Worm (Caenorhabditis elegans) whole organism, L2 larva: Measurements from ENCODE around the gene nspd-2.

Source experiments
- C34F6.9 ChIP-seq: fragments of 150-350 bp; optimal IDR thresholded peaks from 2 replicates; lab custom pipeline; 2014; ENCODE audit warnings: missing biosample characterization, missing genetic modification characterization
- R02D3.7 ChIP-seq: fragments of 150-350 bp; optimal IDR thresholded peaks from 2 replicates; lab custom pipeline; 2014; ENCODE audit warnings: missing biosample characterization, missing genetic modification characterization
- Y55F3AM.14 ChIP-seq: fragments of 200-800 bp; sonication (Bioruptor generic); optimal IDR thresholded peaks from 2 replicates; lab custom pipeline; 2018; ENCODE audit warnings: mild to moderate bottlenecking, missing genetic modification characterization, missing compliant biosample characterization
- alr-1 ChIP-seq: fragments of 150-350 bp; optimal IDR thresholded peaks from 2 replicates; lab custom pipeline; 2014; ENCODE audit warnings: missing biosample characterization, missing genetic modification characterization
- aly-2 ChIP-seq: fragments of 150-350 bp; optimal IDR thresholded peaks from 2 replicates; lab custom pipeline; 2014; ENCODE audit warnings: missing biosample characterization, missing genetic modification characterization
- ama-1 ChIP-seq: fragments of 150-350 bp; optimal IDR thresholded peaks from 2 replicates; lab custom pipeline; 2018; ENCODE audit warnings: inconsistent platforms
- blmp-1 ChIP-seq: sonication (generic microtip); optimal IDR thresholded peaks from 2 replicates; lab custom pipeline; 2017; ENCODE audit warnings: missing genetic modification characterization, mild to moderate bottlenecking, missing compliant biosample characterization, antibody characterized with exemption, moderate library complexity; ENCODE audit not compliant: insufficient read depth
- ceh-16 ChIP-seq: fragments of 150-350 bp; optimal IDR thresholded peaks from 2 replicates; lab custom pipeline; 2014; ENCODE audit warnings: missing biosample characterization, missing genetic modification characterization
- crh-2 ChIP-seq: sonication (generic microtip); optimal IDR thresholded peaks from 2 replicates; lab custom pipeline; 2017; ENCODE audit warnings: missing biosample characterization, missing genetic modification characterization
- dmd-4 ChIP-seq: sonication (generic microtip); optimal IDR thresholded peaks from 2 replicates; lab custom pipeline; 2017; ENCODE audit warnings: missing biosample characterization, missing genetic modification characterization
- elt-1 ChIP-seq: fragments of 150-350 bp; optimal IDR thresholded peaks from 2 replicates; lab custom pipeline; 2014; ENCODE audit warnings: missing biosample characterization, missing genetic modification characterization
- fos-1 ChIP-seq: fragments of 150-350 bp; optimal IDR thresholded peaks from 2 replicates; lab custom pipeline; 2014; ENCODE audit warnings: missing biosample characterization, missing genetic modification characterization
- gmeb-1 ChIP-seq: fragments of 150-350 bp; optimal IDR thresholded peaks from 2 replicates; lab custom pipeline; 2014; ENCODE audit warnings: missing biosample characterization, missing genetic modification characterization
- lin-11 ChIP-seq: fragments of 150-350 bp; sonication (generic microtip); optimal IDR thresholded peaks from 2 replicates; lab custom pipeline; 2014; ENCODE audit warnings: missing biosample characterization, missing genetic modification characterization, inconsistent platforms, mixed read lengths
- lin-13 ChIP-seq: fragments of 150-350 bp; optimal IDR thresholded peaks from 2 replicates; lab custom pipeline; 2014; ENCODE audit warnings: missing biosample characterization, missing genetic modification reagents, missing genetic modification characterization
- lin-39 ChIP-seq: fragments of 150-350 bp; optimal IDR thresholded peaks from 2 replicates; lab custom pipeline; 2014; ENCODE audit warnings: missing biosample characterization, missing genetic modification reagents, missing genetic modification characterization
- lsy-2 ChIP-seq, 2 experiments: fragments of 150-350 bp in 1 of 2; sonication (generic microtip) in 1 of 2; optimal IDR thresholded peaks; 2 replicates each; lab custom pipeline; 2014 to 2017; ENCODE audit warnings: missing biosample characterization in 2 of 2, missing genetic modification characterization in 2 of 2
- mab-5 ChIP-seq: fragments of 150-350 bp; optimal IDR thresholded peaks from 2 replicates; lab custom pipeline; 2014; ENCODE audit warnings: missing biosample characterization, missing genetic modification characterization
- mbf-1 ChIP-seq: sonication (generic microtip); optimal IDR thresholded peaks from 2 replicates; lab custom pipeline; 2017; ENCODE audit warnings: missing biosample characterization, missing genetic modification characterization
- mdl-1 ChIP-seq, 2 experiments: fragments of 150-350 bp in 1 of 2; sonication (generic microtip) in 1 of 2; optimal IDR thresholded peaks; 2 replicates each; lab custom pipeline; 2017; ENCODE audit warnings: missing biosample characterization in 2 of 2, missing genetic modification characterization in 2 of 2
- nhr-10 ChIP-seq: sonication (generic microtip); optimal IDR thresholded peaks from 2 replicates; lab custom pipeline; 2017; ENCODE audit warnings: missing biosample characterization, missing genetic modification characterization
- nhr-12 ChIP-seq: fragments of 150-350 bp; optimal IDR thresholded peaks from 2 replicates; lab custom pipeline; 2014; ENCODE audit warnings: missing biosample characterization, missing genetic modification characterization
- nhr-129 ChIP-seq: fragments of 150-350 bp; optimal IDR thresholded peaks from 2 replicates; lab custom pipeline; 2014; ENCODE audit warnings: missing biosample characterization, missing genetic modification characterization
- nhr-23 ChIP-seq: fragments of 150-350 bp; optimal IDR thresholded peaks from 2 replicates; lab custom pipeline; 2014; ENCODE audit warnings: missing biosample characterization, missing genetic modification reagents, missing genetic modification characterization
- nhr-6 ChIP-seq: fragments of 150-350 bp; optimal IDR thresholded peaks from 2 replicates; lab custom pipeline; 2014; ENCODE audit warnings: missing biosample characterization, missing genetic modification characterization
- peb-1 ChIP-seq: fragments of 150-350 bp; optimal IDR thresholded peaks from 2 replicates; lab custom pipeline; 2014; ENCODE audit warnings: missing biosample characterization, missing genetic modification characterization
- skn-1 ChIP-seq: sonication (generic microtip); optimal IDR thresholded peaks from 2 replicates; lab custom pipeline; 2017; ENCODE audit warnings: missing biosample characterization, missing genetic modification characterization
- snpc-4 ChIP-seq: fragments of 150-350 bp; optimal IDR thresholded peaks from 2 replicates; lab custom pipeline; 2014; ENCODE audit warnings: missing biosample characterization, missing genetic modification characterization
- unc-55 ChIP-seq: fragments of 150-350 bp; sonication (generic microtip); optimal IDR thresholded peaks from 3 replicates; lab custom pipeline; 2014; ENCODE audit warnings: missing biosample characterization, missing genetic modification reagents, missing genetic modification characterization
- zag-1 ChIP-seq: fragments of 150-350 bp; optimal IDR thresholded peaks from 2 replicates; lab custom pipeline; 2014; ENCODE audit warnings: missing biosample characterization, missing genetic modification characterization
- ztf-11 ChIP-seq: sonication (generic microtip); optimal IDR thresholded peaks from 2 replicates; lab custom pipeline; 2017; ENCODE audit warnings: missing biosample characterization, missing genetic modification characterization

The nspd-2 gene

DNA sequence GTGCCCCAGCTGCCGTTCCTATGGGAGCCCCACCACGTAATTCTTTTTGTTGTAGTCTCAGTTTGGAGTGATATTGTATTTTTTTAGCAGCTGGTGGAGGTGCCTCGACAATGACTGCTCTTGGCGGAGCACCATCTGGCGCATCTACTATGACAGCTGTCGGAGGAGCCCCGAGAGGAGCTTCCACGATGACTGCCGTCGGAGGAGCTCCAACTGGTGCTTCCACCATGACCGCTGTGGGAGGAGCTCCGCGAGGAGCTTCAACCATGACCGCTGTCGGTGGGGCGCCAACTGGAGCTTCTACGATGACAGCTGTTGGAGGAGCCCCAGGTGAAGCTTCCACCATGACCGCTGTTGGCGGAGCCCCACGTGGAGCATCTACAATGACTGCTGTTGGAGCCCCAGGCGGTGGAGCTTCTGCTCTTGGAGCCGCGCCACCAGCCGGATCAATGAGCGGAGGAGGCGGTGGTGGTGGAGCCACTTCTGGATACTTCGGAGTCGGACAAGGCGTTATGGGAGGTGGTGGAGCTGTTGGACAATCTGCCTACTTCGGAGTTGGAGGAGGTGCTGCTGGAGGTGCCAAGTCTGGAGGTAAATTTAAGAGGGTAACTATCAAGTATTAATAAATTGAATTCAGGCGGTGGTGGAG lies 9.1 kb downstream of the nspd-2 start:
- TF ChIP-seq nhr-10 (tag; lab: Kevin White, UChicago) (no peak), mab-5 (tag; lab: Kevin White, UChicago) (no peak), dmd-4 (tag; lab: Kevin White, UChicago) (no peak), mdl-1 (tag; optimal IDR thresholded peaks at IDR 0.05; lab: Kevin White, UChicago) (no peak), crh-2 (no peak), skn-1 (no peak), C34F6.9 (tag; lab: Kevin White, UChicago) (no peak), nhr-23 (tag; lab: Kevin White, UChicago) (no peak), lin-11 (tag; lab: Kevin White, UChicago) (no peak), lin-39 (tag; lab: Kevin White, UChicago) (no peak), alr-1 (tag; lab: Kevin White, UChicago) (no peak), gmeb-1 (tag; lab: Kevin White, UChicago) (no peak), nhr-12 (no peak), R02D3.7 (tag; lab: Kevin White, UChicago) (no peak)

DNA sequence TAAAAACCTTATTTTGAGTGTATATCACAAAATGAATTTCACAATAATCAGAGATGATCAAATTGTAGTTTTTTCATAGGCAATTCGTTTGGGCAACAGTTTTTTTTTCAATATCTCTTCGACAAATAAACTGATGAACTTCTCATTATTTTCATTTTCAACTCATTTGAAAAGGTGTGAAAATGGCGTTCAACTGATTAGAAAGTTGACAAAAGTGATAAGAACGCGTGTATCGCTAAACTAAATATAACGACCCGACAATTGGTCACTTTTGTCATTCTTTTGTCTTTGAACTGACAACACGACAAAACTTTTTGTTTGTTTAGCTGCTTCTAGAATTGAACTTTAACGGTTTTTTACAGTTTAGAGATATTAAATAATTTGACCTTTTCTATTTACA lies 11.1 kb downstream of the nspd-2 start:
- TF ChIP-seq blmp-1 (tag; lab: Kevin White, UChicago) (no peak), nhr-23 (tag; lab: Kevin White, UChicago) (no peak), peb-1 (tag; lab: Kevin White, UChicago) (no peak), fos-1 (peak; percentile 53)
- TF ChIP-seq, all 48 proteins: peak for 1

DNA sequence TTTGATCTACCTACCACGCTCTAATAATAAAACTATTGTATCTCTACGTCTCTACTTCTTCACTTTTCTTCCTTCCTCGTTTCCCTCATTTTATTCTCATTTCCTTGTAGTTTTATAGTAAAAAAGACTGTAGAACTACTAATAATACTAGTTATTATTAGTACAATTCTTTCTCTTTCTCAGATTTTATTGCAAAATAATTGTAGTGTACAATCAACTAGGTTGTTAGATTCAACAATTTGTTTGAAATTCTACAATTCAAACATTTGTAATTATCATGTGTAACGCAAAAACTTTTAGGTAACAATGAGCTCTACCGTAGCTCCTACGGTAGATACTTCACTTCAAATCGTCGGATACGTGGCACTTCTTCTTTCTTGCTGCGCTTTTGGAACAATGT lies 11.9 kb downstream of the nspd-2 start, which contains the start of gene K07F5.12:
K07F5.12 (plus strand) TSS at position 301 of the 400 bp plus-strand sequence.
- no peak for TF ChIP-seq zag-1

DNA sequence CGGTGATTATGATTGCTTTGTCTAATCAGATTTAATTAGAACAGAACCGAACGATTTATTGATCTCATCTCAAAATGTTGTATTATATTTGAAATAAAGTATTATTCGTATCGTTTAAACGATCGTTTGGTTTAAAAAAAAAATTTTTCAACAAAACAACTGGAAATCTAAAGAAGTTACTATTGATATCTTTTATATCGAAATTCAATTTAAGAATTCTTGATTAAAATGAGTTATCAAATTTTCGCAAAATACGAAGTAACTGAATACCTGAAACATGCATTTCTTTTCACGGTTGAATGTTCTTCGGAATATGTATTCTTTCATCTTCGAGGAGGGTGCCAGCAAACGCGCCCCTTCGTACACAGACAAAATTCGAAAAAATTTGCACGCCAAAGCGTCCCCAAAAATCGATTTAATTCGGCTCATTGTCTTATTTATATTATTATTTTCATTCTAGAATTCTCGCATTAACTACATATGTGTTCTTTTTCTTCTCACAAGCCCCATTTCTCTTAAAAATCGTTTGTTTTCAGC lies 14.2 kb downstream of the nspd-2 start, which contains the start of gene npp-1:
npp-1 (plus strand) TSS at position 537 of the 537 bp plus-strand sequence.
- TF ChIP-seq nhr-129 (tag; lab: Kevin White, UChicago) = peak; percentile 61
- TF ChIP-seq Y55F3AM.14 = no peak
- TF ChIP-seq ama-1 (lab: Kevin White, UChicago) = no peak
- TF ChIP-seq C34F6.9 (tag; lab: Kevin White, UChicago) = peak; percentile 70
- TF ChIP-seq unc-55 (GFP tag; lab: Kevin White, UChicago) = peak; percentile 62
- TF ChIP-seq fos-1 = peak; percentile 2
- TF ChIP-seq gmeb-1 (tag; lab: Kevin White, UChicago) = peak; percentile 32
- peak; percentile 4 for TF ChIP-seq crh-2

DNA sequence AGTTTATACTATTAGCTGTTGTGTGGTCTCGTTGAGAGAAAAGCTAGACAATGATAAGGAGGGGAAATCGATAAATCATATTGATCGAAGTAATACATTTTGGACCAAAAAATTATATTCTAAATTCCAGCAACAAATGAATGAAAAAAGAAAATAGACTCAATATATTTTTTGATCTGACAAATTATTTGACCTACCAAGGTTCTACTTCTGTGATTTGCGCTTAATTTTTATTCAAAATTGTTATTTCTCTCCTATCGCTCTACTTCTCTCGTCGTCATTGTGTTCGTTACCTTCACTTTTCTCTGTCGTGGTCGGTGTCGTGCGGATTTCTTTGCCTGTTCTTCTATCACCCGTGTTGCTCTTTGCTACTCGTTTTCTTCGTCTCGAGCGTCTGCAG lies 15.1 kb downstream of the nspd-2 start:
- TF ChIP-seq lin-13 (GFP tag; lab: Kevin White, UChicago) = no peak
- no peak for TF ChIP-seq elt-1 (tag; lab: Kevin White, UChicago)
- TF ChIP-seq nhr-6 (tag; lab: Kevin White, UChicago) = no peak
- TF ChIP-seq alr-1 (tag; lab: Kevin White, UChicago) = no peak
- no peak for TF ChIP-seq snpc-4 (tag; lab: Kevin White, UChicago)
- TF ChIP-seq dmd-4 (tag; lab: Kevin White, UChicago) = no peak
- no peak for TF ChIP-seq gmeb-1 (tag; lab: Kevin White, UChicago)
- no peak for TF ChIP-seq mdl-1 (tag; optimal IDR thresholded peaks at IDR 0.05; lab: Kevin White, UChicago)

DNA sequence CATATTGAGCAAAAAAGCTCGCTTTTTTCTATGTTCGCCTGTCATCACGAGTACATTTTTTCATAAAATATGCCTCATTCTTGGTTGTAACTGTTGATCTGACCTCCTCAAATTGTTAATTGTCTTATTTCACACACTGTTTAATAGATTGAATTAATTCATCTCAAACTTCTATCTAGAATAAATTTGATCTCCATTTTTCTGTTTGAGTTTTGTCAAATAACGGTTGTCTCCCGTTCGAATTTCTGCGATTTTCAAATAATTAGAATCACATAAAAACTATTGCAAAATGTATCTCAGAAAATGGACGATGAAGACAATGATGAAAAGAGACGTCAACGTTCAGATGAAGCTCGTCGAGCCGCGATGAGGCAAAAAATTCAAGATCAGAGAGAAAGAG lies 18.1 kb downstream of the nspd-2 start, which contains the start of gene K07F5.14:
K07F5.14 (plus strand) TSS at position 301 of the 400 bp plus-strand sequence.
- TF ChIP-seq ceh-16 (tag; lab: Kevin White, UChicago) (no peak), peb-1 (tag; lab: Kevin White, UChicago) (no peak), gmeb-1 (tag; lab: Kevin White, UChicago) (no peak), crh-2 (no peak), ztf-11 (no peak), aly-2 (tag; lab: Kevin White, UChicago) (no peak), lsy-2 (tag; optimal IDR thresholded peaks at IDR 0.05; lab: Kevin White, UChicago) (no peak), mbf-1 (tag; lab: Kevin White, UChicago) (no peak)
